Fruit fly (Drosophila melanogaster): ENCODE measurements around the gene Sirup.

The Sirup gene

dm6 chr2L:7984059-7984800 is 14.4 kb upstream of the Sirup start, which contains the start of gene Snoo:
Gene Snoo, minus strand, starts transcription at chr2L:7984196.
- TF ChIP-seq psq (optimal IDR thresholded peaks at IDR 0.05) = no peak
- TF ChIP-seq h (optimal IDR thresholded peaks at IDR 0.05) = no peak
- no peak for TF ChIP-seq Myc (optimal IDR thresholded peaks at IDR 0.05)
- no peak for TF ChIP-seq insv (optimal IDR thresholded peaks at IDR 0.05)
- TF ChIP-seq Sin3A (optimal IDR thresholded peaks at IDR 0.05) = no peak
- TF ChIP-seq ttk (optimal IDR thresholded peaks at IDR 0.05) = no peak

- TF ChIP-seq h (optimal IDR thresholded peaks at IDR 0.05) (no peak), psq (optimal IDR thresholded peaks at IDR 0.05) (no peak), Sin3A (optimal IDR thresholded peaks at IDR 0.05) (no peak), Myc (optimal IDR thresholded peaks at IDR 0.05) (no peak), insv (optimal IDR thresholded peaks at IDR 0.05) (no peak), ttk (optimal IDR thresholded peaks at IDR 0.05) (no peak)
Measured at dm6 chr2L:7984889-7985514, 13.7 kb upstream of the Sirup start.

dm6 chr2L:7986210-7986609 is 12.5 kb upstream of the Sirup start:
- TF ChIP-seq Sin3A (optimal IDR thresholded peaks at IDR 0.05) (no peak), Myc (optimal IDR thresholded peaks at IDR 0.05) (no peak), h (optimal IDR thresholded peaks at IDR 0.05) (no peak), ttk (optimal IDR thresholded peaks at IDR 0.05) (no peak), psq (optimal IDR thresholded peaks at IDR 0.05) (no peak), insv (optimal IDR thresholded peaks at IDR 0.05) (no peak)

dm6 chr2L:7989868-7990267 is 8.8 kb upstream of the Sirup start:
- TF ChIP-seq psq (optimal IDR thresholded peaks at IDR 0.05) (no peak), ttk (optimal IDR thresholded peaks at IDR 0.05) (no peak), h (optimal IDR thresholded peaks at IDR 0.05) (no peak), Sin3A (optimal IDR thresholded peaks at IDR 0.05) (no peak), insv (optimal IDR thresholded peaks at IDR 0.05) (no peak), Myc (optimal IDR thresholded peaks at IDR 0.05) (no peak)

- TF ChIP-seq psq (optimal IDR thresholded peaks at IDR 0.05) (no peak), h (optimal IDR thresholded peaks at IDR 0.05) (no peak), Myc (optimal IDR thresholded peaks at IDR 0.05) (no peak), ttk (optimal IDR thresholded peaks at IDR 0.05) (no peak), insv (optimal IDR thresholded peaks at IDR 0.05) (no peak), Sin3A (optimal IDR thresholded peaks at IDR 0.05) (no peak)
Measured at dm6 chr2L:7990720-7991119, 7.9 kb upstream of the Sirup start.

- TF ChIP-seq h (optimal IDR thresholded peaks at IDR 0.05) (no peak), psq (optimal IDR thresholded peaks at IDR 0.05) (no peak), insv (optimal IDR thresholded peaks at IDR 0.05) (no peak), Sin3A (optimal IDR thresholded peaks at IDR 0.05) (no peak), Myc (optimal IDR thresholded peaks at IDR 0.05) (no peak), ttk (optimal IDR thresholded peaks at IDR 0.05) (no peak)
Measured at dm6 chr2L:7991391-7991876, 7.2 kb upstream of the Sirup start.

dm6 chr2L:7991951-7992350 is 6.7 kb upstream of the Sirup start:
- no peak for TF ChIP-seq Myc (optimal IDR thresholded peaks at IDR 0.05)
- TF ChIP-seq Sin3A (optimal IDR thresholded peaks at IDR 0.05) = no peak
- TF ChIP-seq ttk (optimal IDR thresholded peaks at IDR 0.05) = no peak
- TF ChIP-seq insv (optimal IDR thresholded peaks at IDR 0.05) = no peak
- TF ChIP-seq psq (optimal IDR thresholded peaks at IDR 0.05) = no peak
- no peak for TF ChIP-seq h (optimal IDR thresholded peaks at IDR 0.05)

dm6 chr2L:7992654-7993053 is 6.0 kb upstream of the Sirup start:
- TF ChIP-seq psq (optimal IDR thresholded peaks at IDR 0.05) (no peak), h (optimal IDR thresholded peaks at IDR 0.05) (no peak), insv (optimal IDR thresholded peaks at IDR 0.05) (no peak), Myc (optimal IDR thresholded peaks at IDR 0.05) (no peak), Sin3A (optimal IDR thresholded peaks at IDR 0.05) (no peak), ttk (optimal IDR thresholded peaks at IDR 0.05) (no peak)

dm6 chr2L:7993062-7993685 is 5.5 kb upstream of the Sirup start:
- TF ChIP-seq ttk (optimal IDR thresholded peaks at IDR 0.05) (no peak), Myc (optimal IDR thresholded peaks at IDR 0.05) (no peak), psq (optimal IDR thresholded peaks at IDR 0.05) (no peak), Sin3A (optimal IDR thresholded peaks at IDR 0.05) (no peak), insv (optimal IDR thresholded peaks at IDR 0.05) (no peak), h (optimal IDR thresholded peaks at IDR 0.05) (no peak)

dm6 chr2L:7993984-7994854 is 4.5 kb upstream of the Sirup start, which contains the start of gene pes:
Gene pes, minus strand, starts transcription at chr2L:7994184.
- TF ChIP-seq Myc (optimal IDR thresholded peaks at IDR 0.05) = no peak
- TF ChIP-seq insv (optimal IDR thresholded peaks at IDR 0.05) = no peak
- TF ChIP-seq ttk (optimal IDR thresholded peaks at IDR 0.05) = no peak
- TF ChIP-seq Sin3A (optimal IDR thresholded peaks at IDR 0.05) = no peak
- no peak for TF ChIP-seq psq (optimal IDR thresholded peaks at IDR 0.05)
- TF ChIP-seq h (optimal IDR thresholded peaks at IDR 0.05) = no peak
